Worm (Caenorhabditis elegans) whole organism, L3 larva: ENCODE results near the gene flp-21.

Source experiments
- R02D3.7 ChIP-seq: fragments of 150-350 bp; optimal IDR thresholded peaks from 2 replicates; lab custom pipeline; 2014; ENCODE audit warnings: missing biosample characterization, missing genetic modification characterization
- aly-2 ChIP-seq: fragments of 150-350 bp; optimal IDR thresholded peaks from 2 replicates; lab custom pipeline; 2014; ENCODE audit warnings: missing biosample characterization, missing genetic modification characterization
- daf-12 ChIP-seq: fragments of 150-350 bp; optimal IDR thresholded peaks from 2 replicates; lab custom pipeline; 2014; ENCODE audit warnings: missing biosample characterization, missing genetic modification reagents, missing genetic modification characterization
- egl-27 ChIP-seq: sonication (generic microtip); optimal IDR thresholded peaks from 4 replicates; lab custom pipeline; 2017; ENCODE audit warnings: missing biosample characterization, missing genetic modification reagents, missing genetic modification characterization
- jun-1 ChIP-seq: fragments of 150-350 bp; optimal IDR thresholded peaks from 2 replicates; lab custom pipeline; 2014; ENCODE audit warnings: missing biosample characterization, missing genetic modification reagents, missing genetic modification characterization
- nfya-1 ChIP-seq: sonication (generic microtip); optimal IDR thresholded peaks from 2 replicates; lab custom pipeline; 2017; ENCODE audit warnings: missing genetic modification characterization, mild to moderate bottlenecking, missing compliant biosample characterization, antibody characterized with exemption, moderate library complexity; ENCODE audit not compliant: insufficient read depth
- nhr-12 ChIP-seq: fragments of 150-350 bp; optimal IDR thresholded peaks from 2 replicates; lab custom pipeline; 2014; ENCODE audit warnings: missing biosample characterization, missing genetic modification characterization
- nhr-25 ChIP-seq: sonication (generic microtip); optimal IDR thresholded peaks from 2 replicates; lab custom pipeline; 2017; ENCODE audit warnings: missing biosample characterization, missing genetic modification characterization
- nhr-28 ChIP-seq: fragments of 150-350 bp; optimal IDR thresholded peaks from 2 replicates; lab custom pipeline; 2014; ENCODE audit warnings: missing biosample characterization, missing genetic modification characterization
- nhr-76 ChIP-seq: fragments of 150-350 bp; sonication (generic microtip); optimal IDR thresholded peaks from 5 replicates; lab custom pipeline; 2014; ENCODE audit warnings: missing biosample characterization, missing genetic modification characterization
- pqm-1 ChIP-seq: fragments of 150-350 bp; optimal IDR thresholded peaks from 2 replicates; lab custom pipeline; 2017; ENCODE audit warnings: missing biosample characterization, missing genetic modification characterization, inconsistent platforms
- unc-39 ChIP-seq: sonication (generic microtip); optimal IDR thresholded peaks from 4 replicates; lab custom pipeline; 2017; ENCODE audit warnings: missing biosample characterization, missing genetic modification characterization
- ztf-4 ChIP-seq: fragments of 150-350 bp; optimal IDR thresholded peaks from 2 replicates; lab custom pipeline; 2014; ENCODE audit warnings: missing biosample characterization, missing genetic modification characterization

ce11 chrV:7822655-7823054 is 29.5 kb downstream of the flp-21 start:
- TF ChIP-seq unc-39 (tag; lab: Kevin White, UChicago) (no peak), nhr-25 (tag; lab: Kevin White, UChicago) (no peak), ztf-4 (tag; lab: Kevin White, UChicago) (no peak), nhr-76 (tag; lab: Kevin White, UChicago) (no peak), egl-27 (tag; lab: Kevin White, UChicago) (no peak), daf-12 (tag; lab: Kevin White, UChicago) (no peak), R02D3.7 (tag; lab: Kevin White, UChicago) (no peak), pqm-1 (tag; lab: Kevin White, UChicago) (no peak), aly-2 (no peak), nhr-28 (no peak), jun-1 (no peak), nfya-1 (tag; lab: Kevin White, UChicago) (peak; percentile 9), nhr-12 (no peak)
